Fruit fly (Drosophila melanogaster) whole organism, pupa: ENCODE data around the gene Marf.
A peak's percentile ranks its signal among the peaks of the same experiment; 100 is the strongest.

Source experiments
- CG10348 ChIP-seq: fragments of 200-800 bp; sonication (Bioruptor generic); IDR thresholded peaks from 2 replicates; pipeline ENCODE4 v1.3.6; 2022; ENCODE audit warnings: missing biosample characterization, missing genetic modification characterization
- CG12605 ChIP-seq: fragments of 200-800 bp; sonication (Bioruptor generic); IDR thresholded peaks from 2 replicates; pipeline ENCODE4 v1.3.6; 2022; ENCODE audit warnings: missing biosample characterization, missing genetic modification characterization
- CG13204 ChIP-seq: fragments of 200-800 bp; sonication (Bioruptor generic); optimal IDR thresholded peaks from 2 replicates; lab custom pipeline; 2018; ENCODE audit warnings: missing biosample characterization, mild to moderate bottlenecking, missing genetic modification characterization, moderate library complexity
- CG14655 ChIP-seq: fragments of 200-800 bp; sonication (Bioruptor generic); optimal IDR thresholded peaks from 3 replicates; lab custom pipeline; 2017; ENCODE audit warnings: mild to moderate bottlenecking, missing biosample characterization, missing genetic modification reagents, missing genetic modification characterization
- CG15710 ChIP-seq: fragments of 200-800 bp; sonication (Bioruptor generic); optimal IDR thresholded peaks from 2 replicates; lab custom pipeline; 2018; ENCODE audit warnings: missing biosample characterization, mild to moderate bottlenecking, missing genetic modification characterization, moderate library complexity
- CG17806 ChIP-seq: fragments of 200-800 bp; sonication (Bioruptor generic); optimal IDR thresholded peaks from 2 replicates; lab custom pipeline; 2018; ENCODE audit warnings: missing biosample characterization, mild to moderate bottlenecking, missing genetic modification characterization, moderate library complexity
- CG32121 ChIP-seq: fragments of 200-800 bp; sonication (Bioruptor generic); IDR thresholded peaks from 2 replicates; pipeline ENCODE4 v1.3.6; 2022; ENCODE audit warnings: missing biosample characterization, missing genetic modification characterization
- CG34367 ChIP-seq: fragments of 200-800 bp; sonication (Bioruptor generic); optimal IDR thresholded peaks from 2 replicates; lab custom pipeline; 2018; ENCODE audit warnings: missing biosample characterization, mild to moderate bottlenecking, missing genetic modification characterization
- CG4496 ChIP-seq: fragments of 200-800 bp; sonication (Bioruptor generic); IDR thresholded peaks from 3 replicates; pipeline ENCODE4 v1.3.6; 2022; ENCODE audit warnings: missing biosample characterization, missing genetic modification characterization
- CG8159 ChIP-seq: fragments of 200-800 bp; sonication (Bioruptor generic); optimal IDR thresholded peaks from 3 replicates; lab custom pipeline; 2018; ENCODE audit warnings: missing biosample characterization, mild to moderate bottlenecking, missing genetic modification characterization, moderate library complexity
- CG8301 ChIP-seq: fragments of 200-800 bp; sonication (Bioruptor generic); optimal IDR thresholded peaks from 2 replicates; lab custom pipeline; 2018; ENCODE audit warnings: missing biosample characterization, mild to moderate bottlenecking, missing genetic modification characterization
- CG9948 ChIP-seq: fragments of 200-800 bp; sonication (Bioruptor generic); optimal IDR thresholded peaks from 2 replicates; lab custom pipeline; 2018; ENCODE audit warnings: missing biosample characterization, mild to moderate bottlenecking, missing genetic modification characterization, moderate library complexity
- D1 ChIP-seq: fragments of 200-800 bp; sonication (Bioruptor generic); optimal IDR thresholded peaks from 2 replicates; lab custom pipeline; 2018; ENCODE audit warnings: missing biosample characterization, mild to moderate bottlenecking, missing genetic modification characterization, moderate library complexity
- EcR ChIP-seq: fragments of 200-800 bp; sonication (Bioruptor generic); optimal IDR thresholded peaks from 3 replicates; lab custom pipeline; 2019; ENCODE audit warnings: missing biosample characterization, missing genetic modification characterization, mild to moderate bottlenecking, moderate library complexity, missing genetic modification reagents
- Ets98B ChIP-seq: fragments of 200-800 bp; sonication (Bioruptor generic); IDR thresholded peaks from 2 replicates; pipeline ENCODE4 v1.3.6; 2022; ENCODE audit warnings: missing biosample characterization, missing genetic modification characterization
- Pif1A ChIP-seq: fragments of 200-800 bp; sonication (Bioruptor generic); optimal IDR thresholded peaks from 3 replicates; lab custom pipeline; 2016; ENCODE audit warnings: missing biosample characterization, missing genetic modification characterization
- Pif1B ChIP-seq: fragments of 200-800 bp; sonication (Bioruptor generic); optimal IDR thresholded peaks from 3 replicates; lab custom pipeline; 2016; ENCODE audit warnings: missing biosample characterization, missing genetic modification characterization
- Snoo ChIP-seq: fragments of 200-800 bp; sonication (Bioruptor generic); optimal IDR thresholded peaks from 3 replicates; lab custom pipeline; 2017; ENCODE audit warnings: missing biosample characterization, mild to moderate bottlenecking, missing genetic modification characterization, inconsistent platforms
- fd96Ca ChIP-seq: fragments of 200-800 bp; sonication (Bioruptor generic); IDR thresholded peaks from 3 replicates; pipeline ENCODE4 v1.3.6; 2022; ENCODE audit warnings: missing biosample characterization, missing genetic modification characterization
- gl ChIP-seq: fragments of 200-800 bp; sonication (Bioruptor generic); optimal IDR thresholded peaks from 2 replicates; lab custom pipeline; 2018; ENCODE audit warnings: missing biosample characterization, mild to moderate bottlenecking, missing genetic modification characterization
- rn ChIP-seq: fragments of 200-800 bp; sonication (Bioruptor generic); IDR thresholded peaks from 2 replicates; pipeline ENCODE4 v1.3.6; 2022; ENCODE audit warnings: missing biosample characterization, missing genetic modification characterization

The Marf gene

dm6 chrX:6354163-6354562, 11.6 kb upstream of the Marf start:
- no peak for TF ChIP-seq EcR (GFP tag; lab: Kevin White, UChicago)
- no peak for TF ChIP-seq Pif1A
- no peak for TF ChIP-seq Snoo
- no peak for TF ChIP-seq CG13204 (GFP tag; lab: Kevin White, UChicago)
- TF ChIP-seq CG12605 (GFP tag; lab: Robert Waterston, UW): no peak
- TF ChIP-seq CG10348 (GFP tag; lab: Robert Waterston, UW): no peak
- TF ChIP-seq fd96Ca: no peak

- no peak for TF ChIP-seq CG10348 (GFP tag; lab: Robert Waterston, UW)
- TF ChIP-seq Snoo: no peak
- no peak for TF ChIP-seq CG34367 (tag; lab: Kevin White, UChicago)
- TF ChIP-seq CG32121 (GFP tag; lab: Robert Waterston, UW): no peak
- no peak for TF ChIP-seq CG9948 (tag; lab: Kevin White, UChicago)
- no peak for TF ChIP-seq CG15710 (tag; lab: Kevin White, UChicago)
- no peak for TF ChIP-seq Ets98B (GFP tag; lab: Robert Waterston, UW)
- TF ChIP-seq CG17806 (tag; lab: Kevin White, UChicago): no peak
- TF ChIP-seq CG8301: no peak
- TF ChIP-seq CG13204 (GFP tag; lab: Kevin White, UChicago): no peak
- TF ChIP-seq CG8159 (tag; lab: Kevin White, UChicago): no peak
- no peak for TF ChIP-seq EcR (GFP tag; lab: Kevin White, UChicago)
- no peak for TF ChIP-seq CG12605 (GFP tag; lab: Robert Waterston, UW)
- no peak for TF ChIP-seq Pif1A
- TF ChIP-seq D1: no peak
- TF ChIP-seq CG4496 (GFP tag; lab: Robert Waterston, UW): no peak
- TF ChIP-seq fd96Ca: no peak
- no peak for TF ChIP-seq gl (tag; lab: Kevin White, UChicago)
These were observed 10.6 kb upstream of the Marf start for dm6 chrX:6355090-6355679.

- TF ChIP-seq rn (no peak), CG9948 (tag; lab: Kevin White, UChicago) (peak; percentile 13), CG14655 (GFP tag; lab: Kevin White, UChicago) (peak; percentile 55), CG8301 (peak; percentile 50), Pif1B (GFP tag; lab: Kevin White, UChicago) (peak; percentile 20), CG12605 (GFP tag; lab: Robert Waterston, UW) (no peak), CG13204 (GFP tag; lab: Kevin White, UChicago) (no peak), CG17806 (tag; lab: Kevin White, UChicago) (peak; percentile 14), CG10348 (GFP tag; lab: Robert Waterston, UW) (no peak), CG34367 (tag; lab: Kevin White, UChicago) (no peak), Ets98B (GFP tag; lab: Robert Waterston, UW) (peak; percentile 32; the same call in 1 of the 2 replicates), EcR (GFP tag; lab: Kevin White, UChicago) (no peak), Pif1A (peak; percentile 22), CG8159 (tag; lab: Kevin White, UChicago) (peak; percentile 2), D1 (no peak), Snoo (peak; percentile 2), CG4496 (GFP tag; lab: Robert Waterston, UW) (peak; percentile 72; the same call in 2 of the 3 replicates), CG32121 (GFP tag; lab: Robert Waterston, UW) (no peak), gl (tag; lab: Kevin White, UChicago) (no peak), CG15710 (tag; lab: Kevin White, UChicago) (peak; percentile 8), fd96Ca (peak; percentile 78)
These were observed 8.9 kb upstream of the Marf start for dm6 chrX:6356748-6357397.

- peak; percentile 18; the same call in 1 of the 3 replicates for TF ChIP-seq CG4496 (GFP tag; lab: Robert Waterston, UW)
- peak; percentile 41; the same call in 1 of the 2 replicates for TF ChIP-seq CG32121 (GFP tag; lab: Robert Waterston, UW)
- no peak for TF ChIP-seq EcR (GFP tag; lab: Kevin White, UChicago)
- TF ChIP-seq Ets98B (GFP tag; lab: Robert Waterston, UW): peak; percentile 45; the same call in 1 of the 2 replicates
These were observed 8.2 kb upstream of the Marf start for dm6 chrX:6357456-6358007.

- TF ChIP-seq EcR (GFP tag; lab: Kevin White, UChicago) (peak; percentile 22), CG9948 (tag; lab: Kevin White, UChicago) (no peak)
These were observed 7.6 kb upstream of the Marf start for dm6 chrX:6358198-6358597.

- TF ChIP-seq CG4496 (GFP tag; lab: Robert Waterston, UW) (no peak), rn (no peak), D1 (no peak), Ets98B (GFP tag; lab: Robert Waterston, UW) (no peak), CG12605 (GFP tag; lab: Robert Waterston, UW) (no peak), gl (tag; lab: Kevin White, UChicago) (no peak), CG32121 (GFP tag; lab: Robert Waterston, UW) (no peak), CG9948 (tag; lab: Kevin White, UChicago) (no peak), CG14655 (GFP tag; lab: Kevin White, UChicago) (no peak), CG34367 (tag; lab: Kevin White, UChicago) (no peak), CG8301 (no peak), fd96Ca (no peak), CG17806 (tag; lab: Kevin White, UChicago) (no peak), CG10348 (GFP tag; lab: Robert Waterston, UW) (no peak), CG15710 (tag; lab: Kevin White, UChicago) (no peak)
These were observed 4.5 kb upstream of the Marf start for dm6 chrX:6361215-6361614.
